Worm (Caenorhabditis elegans): ENCODE data around the gene fbxb-43.

Gene fbxb-43

ce11 chrII:1561863-1562262, 25.8 kb downstream of the fbxb-43 start, which contains the start of gene K05F6.14 (continued):
- TF ChIP-seq unc-62 (GFP tag; optimal IDR thresholded peaks at IDR 0.05) (no peak), tbx-2 (tag; optimal IDR thresholded peaks at IDR 0.05) (no peak), nhr-85 (tag) (no peak)

DNA sequence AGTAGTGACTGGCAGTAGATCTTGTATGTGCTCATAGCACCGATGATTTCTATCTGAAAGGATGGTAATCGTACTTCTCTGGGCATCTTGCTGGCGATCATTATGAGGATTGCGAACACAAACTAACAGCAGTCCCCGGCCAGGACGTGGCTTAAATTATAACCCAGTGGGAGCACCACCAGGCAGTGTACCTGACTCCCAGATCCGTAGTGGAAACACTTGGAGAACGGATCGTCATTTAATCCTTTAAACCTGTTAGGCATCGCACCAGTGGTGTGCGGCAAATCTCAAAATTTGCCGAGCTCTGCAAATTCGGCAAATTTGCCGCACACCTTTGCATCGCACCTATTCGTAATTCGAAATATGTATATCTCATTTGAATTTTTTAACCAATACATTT, 31.6 kb downstream of the fbxb-43 start, which contains the start of gene K05F6.8:
K05F6.8 (minus strand) TSS at position 101 of the 400 bp plus-strand sequence.
- TF ChIP-seq ztf-4 (tag; optimal IDR thresholded peaks at IDR 0.05) (no peak), jun-1 (tag; optimal IDR thresholded peaks at IDR 0.05) (no peak), egl-27 (tag; optimal IDR thresholded peaks at IDR 0.05) (no peak), lin-15B (tag; optimal IDR thresholded peaks at IDR 0.05) (no peak), ama-1 (optimal IDR thresholded peaks at IDR 0.05) (no peak), lin-14 (GFP tag; optimal IDR thresholded peaks at IDR 0.05) (no peak)

- TF ChIP-seq Y116A8C.19 (tag; optimal IDR thresholded peaks at IDR 0.05; ENCODE audit: borderline replicate concordance) (no peak), mab-9 (GFP tag; IDR thresholded peaks at IDR 0.05) (no peak), nhr-85 (tag) (no peak), lin-14 (GFP tag; optimal IDR thresholded peaks at IDR 0.05) (no peak), fkh-4 (tag; optimal IDR thresholded peaks at IDR 0.05; ENCODE audit: borderline replicate concordance) (no peak), lin-15B (tag; optimal IDR thresholded peaks at IDR 0.05) (no peak), lin-39 (tag; optimal IDR thresholded peaks at IDR 0.05) (no peak), nhr-84 (tag; optimal IDR thresholded peaks at IDR 0.05) (no peak), ces-1 (GFP tag; optimal IDR thresholded peaks at IDR 0.05) (no peak), elt-3 (tag; optimal IDR thresholded peaks at IDR 0.05) (no peak), nhr-77 (tag; optimal IDR thresholded peaks at IDR 0.05) (no peak), lin-13 (GFP tag; optimal IDR thresholded peaks at IDR 0.05) (no peak), pqm-1 (tag; optimal IDR thresholded peaks at IDR 0.05) (no peak)
Measured at ce11 chrII:1568214-1568613, 32.2 kb downstream of the fbxb-43 start, which contains the start of gene fbxb-49. Gene fbxb-49 (plus strand): TSS chrII:1568514.

ce11 chrII:1571032-1571431, 35.0 kb downstream of the fbxb-43 start, which contains the start of gene fbxb-46:
Gene fbxb-46 (minus strand): TSS chrII:1571132.
- TF ChIP-seq sptf-1 (tag; optimal IDR thresholded peaks at IDR 0.05) (no peak), aha-1 (tag; optimal IDR thresholded peaks at IDR 0.05) (no peak), ztf-4 (tag; optimal IDR thresholded peaks at IDR 0.05) (no peak), sup-37 (GFP tag; optimal IDR thresholded peaks at IDR 0.05) (no peak), snpc-4 (tag; optimal IDR thresholded peaks at IDR 0.05) (no peak), fkh-8 (tag; optimal IDR thresholded peaks at IDR 0.05) (no peak), ceh-88 (GFP tag; IDR thresholded peaks at IDR 0.05) (no peak)

DNA sequence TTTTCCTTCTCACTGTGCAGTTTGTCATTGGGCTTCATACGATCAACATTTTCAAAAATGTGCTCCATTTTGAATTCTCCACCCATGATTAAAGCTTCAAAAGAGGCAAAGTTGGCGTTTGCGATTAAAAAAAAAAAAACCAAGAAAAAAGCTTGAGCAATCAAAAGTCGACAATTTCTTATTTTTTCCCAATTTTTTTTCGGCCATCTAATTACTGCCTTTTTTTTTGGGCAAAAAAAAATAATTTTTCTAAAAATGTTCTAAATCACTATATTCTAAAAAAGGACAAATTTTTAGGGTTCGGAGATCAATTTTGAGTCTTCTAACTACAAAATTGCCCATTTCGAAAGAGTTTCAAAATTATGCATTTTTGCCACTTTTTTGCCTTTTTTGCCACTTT, 40.0 kb downstream of the fbxb-43 start, which contains the start of gene K05F6.10:
K05F6.10 (minus strand) TSS at position 101 of the 400 bp plus-strand sequence.
- no peak for TF ChIP-seq lin-39 (tag; optimal IDR thresholded peaks at IDR 0.05)
- TF ChIP-seq skn-1 (tag; optimal IDR thresholded peaks at IDR 0.05), result no peak
- no peak for TF ChIP-seq snu-23 (GFP tag; optimal IDR thresholded peaks at IDR 0.05)
- no peak for TF ChIP-seq lsy-2 (tag; optimal IDR thresholded peaks at IDR 0.05)
- TF ChIP-seq mef-2 (tag; optimal IDR thresholded peaks at IDR 0.05), result no peak
- TF ChIP-seq C34B4.2 (tag; optimal IDR thresholded peaks at IDR 0.05), result no peak
- no peak for TF ChIP-seq hlh-17 (GFP tag; optimal IDR thresholded peaks at IDR 0.05; ENCODE audit: borderline replicate concordance)
- no peak for TF ChIP-seq C04F5.9 (tag; optimal IDR thresholded peaks at IDR 0.05)
- no peak for TF ChIP-seq egl-27 (tag; optimal IDR thresholded peaks at IDR 0.05)
- no peak for TF ChIP-seq nhr-71 (tag; optimal IDR thresholded peaks at IDR 0.05)
- TF ChIP-seq swsn-7 (tag; optimal IDR thresholded peaks at IDR 0.05), result no peak
- TF ChIP-seq ama-1 (optimal IDR thresholded peaks at IDR 0.05), result no peak
- TF ChIP-seq unc-30 (tag; optimal IDR thresholded peaks at IDR 0.05), result no peak
- no peak for TF ChIP-seq ceh-8 (GFP tag; optimal IDR thresholded peaks at IDR 0.05)
- no peak for TF ChIP-seq unc-86 (tag; optimal IDR thresholded peaks at IDR 0.05)
- TF ChIP-seq pax-3 (tag; optimal IDR thresholded peaks at IDR 0.05), result no peak
- TF ChIP-seq fkh-10 (GFP tag; optimal IDR thresholded peaks at IDR 0.05), result no peak
- no peak for TF ChIP-seq nhr-76 (tag; optimal IDR thresholded peaks at IDR 0.05)

All from whole organism, L1 larva.